Fruit fly (Drosophila melanogaster): ENCODE measurements around the gene ValRS-m.

The ValRS-m gene

dm6 chr3L:9011485-9012389 lies 47.2 kb upstream of the ValRS-m start (continued):
- TF ChIP-seq fu2 (GFP tag; optimal IDR thresholded peaks at IDR 0.05): peak; percentile 3
- no peak for TF ChIP-seq ash1 (GFP tag; optimal IDR thresholded peaks at IDR 0.05)
- no peak for TF ChIP-seq wek (GFP tag; optimal IDR thresholded peaks at IDR 0.05)
- TF ChIP-seq sisA (GFP tag; IDR thresholded peaks at IDR 0.05): peak; percentile 84
- peak; percentile 33 for TF ChIP-seq HLH54F (GFP tag; optimal IDR thresholded peaks at IDR 0.05)
- peak; percentile 12 for TF ChIP-seq Vsx1 (GFP tag; optimal IDR thresholded peaks at IDR 0.05)
- no peak for TF ChIP-seq wdn (GFP tag; IDR thresholded peaks at IDR 0.05)
- no peak; the same call in 1 of the 2 replicates for TF ChIP-seq Ravus (GFP tag; IDR thresholded peaks at IDR 0.05)
- TF ChIP-seq CG3726 (GFP tag; IDR thresholded peaks at IDR 0.05): peak; percentile 82; the same call in 2 of the 3 replicates
- TF ChIP-seq grau (tag; optimal IDR thresholded peaks at IDR 0.05): peak; percentile 68
- no peak for TF ChIP-seq gfzf (GFP tag; optimal IDR thresholded peaks at IDR 0.05)
- TF ChIP-seq CG7987 (GFP tag; optimal IDR thresholded peaks at IDR 0.05): no peak

dm6 chr3L:9009738-9010137 lies 45.2 kb upstream of the ValRS-m start, which contains the start of gene CG5194:
CG5194 (minus strand) TSS chr3L:9009838.
- TF ChIP-seq CG9932 (GFP tag; IDR thresholded peaks at IDR 0.05) (no peak), CG4424 (GFP tag; optimal IDR thresholded peaks at IDR 0.05) (no peak), ab (GFP tag; optimal IDR thresholded peaks at IDR 0.05) (no peak), Oli (tag; optimal IDR thresholded peaks at IDR 0.05) (no peak), slou (GFP tag; optimal IDR thresholded peaks at IDR 0.05) (no peak), sim (GFP tag; IDR thresholded peaks at IDR 0.05) (no peak), CG10274 (GFP tag; optimal IDR thresholded peaks at IDR 0.05) (no peak), CG3847 (GFP tag; IDR thresholded peaks at IDR 0.05) (no peak), CG8359 (GFP tag; optimal IDR thresholded peaks at IDR 0.05; ENCODE audit: borderline replicate concordance) (no peak), Lim3 (GFP tag; IDR thresholded peaks at IDR 0.05) (no peak), ftz-f1 (GFP tag; optimal IDR thresholded peaks at IDR 0.05) (no peak), CG8765 (GFP tag; IDR thresholded peaks at IDR 0.05) (no peak), CG17186 (GFP tag; optimal IDR thresholded peaks at IDR 0.05) (no peak), caup (GFP tag; optimal IDR thresholded peaks at IDR 0.05; ENCODE audit: severe bottlenecking) (no peak), Hr39 (optimal IDR thresholded peaks at IDR 0.05) (no peak), run (tag; optimal IDR thresholded peaks at IDR 0.05) (no peak), GATAe (GFP tag; conservative IDR thresholded peaks at IDR 0.05) (no peak)

- TF ChIP-seq lab (GFP tag; optimal IDR thresholded peaks at IDR 0.05) (no peak), Adf1 (GFP tag; IDR thresholded peaks at IDR 0.05) (peak; percentile 52; the same call in 1 of the 2 replicates), Meics (GFP tag; optimal IDR thresholded peaks at IDR 0.05) (no peak), CG6254 (GFP tag; optimal IDR thresholded peaks at IDR 0.05) (no peak), ftz-f1 (GFP tag; optimal IDR thresholded peaks at IDR 0.05) (peak; percentile 85), CG2199 (GFP tag; IDR thresholded peaks at IDR 0.05) (peak; percentile 29; the same call in 1 of the 3 replicates), CG34422 (GFP tag; IDR thresholded peaks at IDR 0.05) (no peak), CG9437 (GFP tag; optimal IDR thresholded peaks at IDR 0.05) (peak; percentile 27), lov (optimal IDR thresholded peaks at IDR 0.05) (no peak), lov (GFP tag; IDR thresholded peaks at IDR 0.05) (0 out of 3 replicates have a peak, but pooled peaks have one; percentile 28), Jarid2 (GFP tag; optimal IDR thresholded peaks at IDR 0.05) (peak; percentile 44), CG14014 (GFP tag; IDR thresholded peaks at IDR 0.05) (no peak), CG12769 (tag; optimal IDR thresholded peaks at IDR 0.05) (peak; percentile 79), schlank (tag; optimal IDR thresholded peaks at IDR 0.05) (no peak), Nf-YB (GFP tag; optimal IDR thresholded peaks at IDR 0.05) (peak; percentile 100), CG10321 (GFP tag; IDR thresholded peaks at IDR 0.05) (peak; percentile 96), Bgb (GFP tag; IDR thresholded peaks at IDR 0.05; ENCODE audit: partially characterized antibody) (peak; percentile 32; the same call in 1 of the 2 replicates), abd-A (tag; optimal IDR thresholded peaks at IDR 0.05) (peak; percentile 28), CG10209 (GFP tag; optimal IDR thresholded peaks at IDR 0.05) (no peak), Kr (GFP tag; optimal IDR thresholded peaks at IDR 0.05) (no peak)
Measured at dm6 chr3L:9004788-9005246, 40.2 kb upstream of the ValRS-m start, which contains the start of gene Doc3. Doc3 (plus strand) TSS chr3L:9005196.

Data from whole organism, embryonic.